Worm (Caenorhabditis elegans) whole organism, young adult: Measurements from ENCODE around the gene C35B1.8.
A peak's percentile ranks its signal among the peaks of the same experiment; 100 is the strongest.

ENCODE experiments used
- B0019.2 ChIP-seq: fragments of 200-800 bp; sonication (Bioruptor generic); conservative IDR thresholded peaks from 2 replicates; pipeline ENCODE4 v1.3.6; 2022; ENCODE audit warnings: missing genetic modification reagents, missing genetic modification characterization, missing compliant biosample characterization
- B0336.3 ChIP-seq: fragments of 200-800 bp; sonication (Bioruptor generic); IDR thresholded peaks from 2 replicates; pipeline ENCODE4 v1.3.6; 2022; ENCODE audit warnings: missing genetic modification characterization, missing compliant biosample characterization
- C17E4.6 ChIP-seq: fragments of 200-800 bp; sonication (Bioruptor generic); IDR thresholded peaks from 2 replicates; pipeline ENCODE4 v1.3.6; 2022; ENCODE audit warnings: missing genetic modification reagents, missing genetic modification characterization, missing compliant biosample characterization
- D2030.7 ChIP-seq: fragments of 200-800 bp; sonication (Bioruptor generic); IDR thresholded peaks from 2 replicates; pipeline ENCODE4 v1.3.6; 2022; ENCODE audit warnings: missing genetic modification reagents, missing genetic modification characterization, missing compliant biosample characterization
- F22D6.2 ChIP-seq: sonication (generic microtip); optimal IDR thresholded peaks from 2 replicates; lab custom pipeline; 2016; ENCODE audit warnings: mild to moderate bottlenecking, missing genetic modification characterization, missing compliant biosample characterization
- F37B4.10 ChIP-seq: fragments of 200-800 bp; sonication (Bioruptor generic); IDR thresholded peaks from 2 replicates; pipeline ENCODE4 v1.3.6; 2022; ENCODE audit warnings: missing genetic modification characterization, missing compliant biosample characterization
- Y56A3A.18 ChIP-seq: fragments of 200-800 bp; sonication (Bioruptor generic); IDR thresholded peaks from 2 replicates; pipeline ENCODE4 v1.3.6; 2022; ENCODE audit warnings: missing genetic modification reagents, missing genetic modification characterization, missing compliant biosample characterization
- Y95B8A.8 ChIP-seq: fragments of 200-800 bp; sonication (Bioruptor generic); IDR thresholded peaks from 2 replicates; pipeline ENCODE4 v1.3.6; 2022; ENCODE audit warnings: missing genetic modification reagents, missing genetic modification characterization, missing compliant biosample characterization
- aptf-2 ChIP-seq: fragments of 200-800 bp; sonication (Bioruptor generic); conservative IDR thresholded peaks from 2 replicates; pipeline ENCODE4 v1.3.6; 2022; ENCODE audit warnings: missing genetic modification reagents, missing genetic modification characterization, missing compliant biosample characterization
- atf-7 ChIP-seq: sonication (generic microtip); optimal IDR thresholded peaks from 2 replicates; lab custom pipeline; 2017; ENCODE audit warnings: mild to moderate bottlenecking, missing genetic modification characterization, missing compliant biosample characterization
- attf-6 ChIP-seq: fragments of 200-800 bp; sonication (Bioruptor generic); IDR thresholded peaks from 2 replicates; pipeline ENCODE4 v1.3.6; 2022; ENCODE audit warnings: missing genetic modification reagents, missing genetic modification characterization, missing compliant biosample characterization
- cebp-2 ChIP-seq: fragments of 200-800 bp; sonication (Bioruptor generic); IDR thresholded peaks from 2 replicates; pipeline ENCODE4 v1.3.6; 2022; ENCODE audit warnings: missing genetic modification characterization, missing compliant biosample characterization
- ceh-58 ChIP-seq: fragments of 200-800 bp; sonication (Bioruptor generic); IDR thresholded peaks from 2 replicates; pipeline ENCODE4 v1.3.6; 2022; ENCODE audit warnings: missing genetic modification characterization, missing compliant biosample characterization
- ceh-91 ChIP-seq: fragments of 200-800 bp; sonication (Bioruptor generic); IDR thresholded peaks from 2 replicates; pipeline ENCODE4 v1.3.6; 2022; ENCODE audit warnings: missing genetic modification reagents, missing genetic modification characterization, missing compliant biosample characterization
- chd-7 ChIP-seq: sonication (generic microtip); optimal IDR thresholded peaks from 2 replicates; lab custom pipeline; 2016; ENCODE audit warnings: mild to moderate bottlenecking, missing genetic modification characterization, moderate library complexity, missing compliant biosample characterization
- die-1 ChIP-seq: sonication (generic microtip); optimal IDR thresholded peaks from 2 replicates; lab custom pipeline; 2016; ENCODE audit warnings: missing genotype, mild to moderate bottlenecking, missing genetic modification characterization, missing compliant biosample characterization
- efl-1 ChIP-seq: fragments of 150-350 bp; optimal IDR thresholded peaks from 2 replicates; lab custom pipeline; 2014; ENCODE audit warnings: missing biosample characterization, missing genetic modification reagents, missing genetic modification characterization
- ekl-4 ChIP-seq: fragments of 200-800 bp; sonication (Bioruptor generic); IDR thresholded peaks from 2 replicates; pipeline ENCODE4 v1.3.6; 2022; ENCODE audit warnings: missing genetic modification reagents, missing genetic modification characterization, missing compliant biosample characterization
- fkh-3 ChIP-seq: sonication (generic microtip); optimal IDR thresholded peaks from 2 replicates; lab custom pipeline; 2016; ENCODE audit warnings: mild to moderate bottlenecking, missing genetic modification characterization, missing compliant biosample characterization
- him-1 ChIP-seq: sonication (generic microtip); optimal IDR thresholded peaks from 2 replicates; lab custom pipeline; 2016; ENCODE audit warnings: missing genotype, missing genetic modification reagents, missing genetic modification characterization, missing compliant biosample characterization
- hmg-1.2 ChIP-seq: fragments of 200-800 bp; sonication (Bioruptor generic); IDR thresholded peaks from 2 replicates; pipeline ENCODE4 v1.3.6; 2022; ENCODE audit warnings: missing genetic modification reagents, missing genetic modification characterization, missing compliant biosample characterization
- hmg-20 ChIP-seq: fragments of 200-800 bp; sonication (Bioruptor generic); IDR thresholded peaks from 2 replicates; pipeline ENCODE4 v1.3.6; 2022; ENCODE audit warnings: missing genetic modification reagents, missing genetic modification characterization, missing compliant biosample characterization
- hrde-1 ChIP-seq: sonication (generic microtip); optimal IDR thresholded peaks from 2 replicates; lab custom pipeline; 2016; ENCODE audit warnings: missing genetic modification characterization, mild to moderate bottlenecking, missing compliant biosample characterization, moderate library complexity, missing genotype, missing genetic modification reagents, borderline replicate concordance
- hsf-1 ChIP-seq: fragments of 200-800 bp; sonication (Bioruptor generic); IDR thresholded peaks from 2 replicates; pipeline ENCODE4 v1.3.6; 2022; ENCODE audit warnings: missing genetic modification reagents, missing genetic modification characterization, missing compliant biosample characterization
- lin-26 ChIP-seq: fragments of 200-800 bp; sonication (Bioruptor generic); IDR thresholded peaks from 2 replicates; pipeline ENCODE4 v1.3.6; 2022; ENCODE audit warnings: missing genetic modification reagents, missing genetic modification characterization, missing compliant biosample characterization
- lin-35 ChIP-seq, 3 experiments: fragments of 150-350 bp in 2 of 3; sonication (generic microtip) in 1 of 3; optimal IDR thresholded peaks; 2 replicates each; lab custom pipeline; 2014 to 2018; ENCODE audit warnings: missing biosample characterization in 3 of 3, missing genetic modification characterization in 3 of 3, missing genetic modification reagents in 3 of 3
- lin-40 ChIP-seq: sonication (generic microtip); optimal IDR thresholded peaks from 2 replicates; lab custom pipeline; 2016; ENCODE audit warnings: missing genetic modification characterization, mild to moderate bottlenecking, missing compliant biosample characterization, missing genotype, missing genetic modification reagents
- lsl-1 ChIP-seq: fragments of 200-800 bp; sonication (Bioruptor generic); optimal IDR thresholded peaks from 2 replicates; lab custom pipeline; 2018; ENCODE audit warnings: mild to moderate bottlenecking, missing genetic modification characterization, moderate library complexity, missing compliant biosample characterization
- madf-10 ChIP-seq: sonication (generic microtip); optimal IDR thresholded peaks from 2 replicates; lab custom pipeline; 2016; ENCODE audit warnings: mild to moderate bottlenecking, missing genetic modification characterization, missing compliant biosample characterization
- madf-3 ChIP-seq: fragments of 200-800 bp; sonication (Bioruptor generic); IDR thresholded peaks from 2 replicates; pipeline ENCODE4 v1.3.6; 2022; ENCODE audit warnings: missing genetic modification reagents, missing genetic modification characterization, missing compliant biosample characterization
- madf-8 ChIP-seq: fragments of 200-800 bp; sonication (Bioruptor generic); conservative IDR thresholded peaks from 2 replicates; pipeline ENCODE4 v1.3.6; 2022; ENCODE audit warnings: missing genetic modification reagents, missing genetic modification characterization, missing compliant biosample characterization
- mcd-1 ChIP-seq: fragments of 200-800 bp; sonication (Bioruptor generic); IDR thresholded peaks from 2 replicates; pipeline ENCODE4 v1.3.6; 2022; ENCODE audit warnings: missing genetic modification reagents, missing genetic modification characterization, missing compliant biosample characterization
- nfya-2 ChIP-seq: fragments of 200-800 bp; sonication (Bioruptor generic); IDR thresholded peaks from 2 replicates; pipeline ENCODE4 v1.3.6; 2022; ENCODE audit warnings: missing genetic modification reagents, missing genetic modification characterization, missing compliant biosample characterization
- nhr-90 ChIP-seq: sonication (generic microtip); optimal IDR thresholded peaks from 2 replicates; lab custom pipeline; 2016; ENCODE audit warnings: missing genotype, mild to moderate bottlenecking, missing genetic modification characterization, missing compliant biosample characterization
- snpc-1.1 ChIP-seq: sonication (generic microtip); optimal IDR thresholded peaks from 2 replicates; lab custom pipeline; 2017; ENCODE audit warnings: missing genetic modification characterization, mild to moderate bottlenecking, missing compliant biosample characterization, antibody characterized with exemption, moderate library complexity, missing genotype, missing genetic modification reagents; ENCODE audit not compliant: insufficient read depth
- snpc-3.4 ChIP-seq: sonication (generic microtip); optimal IDR thresholded peaks from 2 replicates; lab custom pipeline; 2017; ENCODE audit warnings: missing genetic modification characterization, mild to moderate bottlenecking, missing compliant biosample characterization, antibody characterized with exemption, moderate library complexity, missing genotype, missing genetic modification reagents
- snpc-4 ChIP-seq, 5 experiments: fragments of 150-350 bp in 1 of 5; sonication (generic microtip) in 4 of 5; optimal IDR thresholded peaks; 2 replicates each; lab custom pipeline; 2014 to 2018; ENCODE audit warnings: missing genetic modification characterization in 5 of 5, missing biosample characterization in 3 of 5, antibody characterized with exemption in 2 of 5, mild to moderate bottlenecking in 2 of 5, missing compliant biosample characterization in 2 of 5, missing genotype in 2 of 5, moderate library complexity in 2 of 5, missing genetic modification reagents in 1 of 5
- somi-1 ChIP-seq: fragments of 200-800 bp; sonication (Bioruptor generic); optimal IDR thresholded peaks from 2 replicates; lab custom pipeline; 2018; ENCODE audit warnings: mild to moderate bottlenecking, missing genetic modification characterization, missing compliant biosample characterization
- tbp1 ChIP-seq: fragments of 200-800 bp; sonication (Bioruptor generic); optimal IDR thresholded peaks from 2 replicates; lab custom pipeline; 2018; ENCODE audit warnings: mild to moderate bottlenecking, missing genetic modification characterization, missing compliant biosample characterization
- tlf-1 ChIP-seq: fragments of 200-800 bp; sonication (Bioruptor generic); optimal IDR thresholded peaks from 2 replicates; lab custom pipeline; 2018; ENCODE audit warnings: mild to moderate bottlenecking, missing genetic modification characterization, missing compliant biosample characterization
- xnd-1 ChIP-seq: sonication (generic microtip); optimal IDR thresholded peaks from 2 replicates; lab custom pipeline; 2016; ENCODE audit warnings: missing genotype, missing genetic modification reagents, missing genetic modification characterization, missing compliant biosample characterization
- ztf-18 ChIP-seq: sonication (generic microtip); optimal IDR thresholded peaks from 2 replicates; lab custom pipeline; 2016; ENCODE audit warnings: missing genotype, mild to moderate bottlenecking, missing genetic modification characterization, missing compliant biosample characterization
- ztf-22 ChIP-seq: fragments of 200-800 bp; sonication (Bioruptor generic); optimal IDR thresholded peaks from 2 replicates; lab custom pipeline; 2018; ENCODE audit warnings: mild to moderate bottlenecking, missing genetic modification characterization, moderate library complexity, missing compliant biosample characterization
- ztf-25 ChIP-seq: fragments of 200-800 bp; sonication (Bioruptor generic); IDR thresholded peaks from 2 replicates; pipeline ENCODE4 v1.3.6; 2022; ENCODE audit warnings: missing genetic modification reagents, missing genetic modification characterization, missing compliant biosample characterization
- ztf-26 ChIP-seq: sonication (generic microtip); optimal IDR thresholded peaks from 2 replicates; lab custom pipeline; 2017; ENCODE audit warnings: missing genetic modification characterization, missing compliant biosample characterization

Gene C35B1.8

ce11 chrIV:4049398-4049998, 29.3 kb downstream of the C35B1.8 start, which contains the start of gene pcn-1 (continued):
- peak; percentile 89 for TF ChIP-seq somi-1 (GFP tag; lab: Kevin White, UChicago)
- peak; percentile 75; the same call in 1 of the 2 replicates for TF ChIP-seq aptf-2 (GFP tag; lab: Robert Waterston, UW)
- TF ChIP-seq fkh-3 (tag; lab: Kevin White, UChicago), result no peak
- TF ChIP-seq chd-7, result peak; percentile 89
- TF ChIP-seq ztf-26 (tag; lab: Kevin White, UChicago), result peak; percentile 96
- TF ChIP-seq cebp-2, result no peak
- TF ChIP-seq ceh-91 (GFP tag; lab: Robert Waterston, UW), result peak; percentile 96
- peak; percentile 86 for TF ChIP-seq snpc-3.4 (tag; lab: Kevin White, UChicago)
- TF ChIP-seq ceh-58 (GFP tag; lab: Robert Waterston, UW), result no peak
- no peak for TF ChIP-seq nfya-2 (GFP tag; lab: Robert Waterston, UW)
- TF ChIP-seq, all 124 proteins: peak for 93

ce11 chrIV:4047628-4048027, 31.2 kb downstream of the C35B1.8 start:
- TF ChIP-seq ztf-25, result peak; percentile 80; the same call in 1 of the 2 replicates
- no peak for TF ChIP-seq madf-8 (GFP tag; lab: Robert Waterston, UW)
- peak; percentile 58; the same call in 1 of the 2 replicates for TF ChIP-seq Y95B8A.8 (GFP tag; lab: Robert Waterston, UW)
- no peak for TF ChIP-seq ztf-22 (GFP tag; lab: Kevin White, UChicago)
- TF ChIP-seq hmg-1.2 (GFP tag; lab: Robert Waterston, UW), result peak; percentile 38
- TF ChIP-seq him-1 (tag; lab: Kevin White, UChicago), result peak; percentile 57
- peak; percentile 67 for TF ChIP-seq B0336.3 (GFP tag; lab: Robert Waterston, UW)
- TF ChIP-seq efl-1, result peak; percentile 27
- peak; percentile 49 for TF ChIP-seq snpc-3.4 (tag; lab: Kevin White, UChicago)
- peak; percentile 52 for TF ChIP-seq tlf-1 (GFP tag; lab: Kevin White, UChicago)
- TF ChIP-seq F37B4.10 (GFP tag; lab: Robert Waterston, UW), result no peak
- TF ChIP-seq snpc-1.1 (tag; lab: Kevin White, UChicago), result peak; percentile 22
- TF ChIP-seq lin-35 (GFP tag; optimal IDR thresholded peaks at IDR 0.05; lab: Kevin White, UChicago), result peak in 1 of 3 experiments; percentile 36
- no peak for TF ChIP-seq F22D6.2 (tag; lab: Kevin White, UChicago)
- peak; percentile 68; the same call in 1 of the 2 replicates for TF ChIP-seq C17E4.6 (GFP tag; lab: Robert Waterston, UW)
- TF ChIP-seq B0019.2 (GFP tag; lab: Robert Waterston, UW), result no peak
- TF ChIP-seq madf-3, result peak; percentile 77; the same call in 1 of the 2 replicates
- TF ChIP-seq Y56A3A.18 (GFP tag; lab: Robert Waterston, UW), result no peak
- TF ChIP-seq lin-40 (tag; lab: Kevin White, UChicago), result no peak
- peak; percentile 30 for TF ChIP-seq nhr-90 (tag; lab: Kevin White, UChicago)
- TF ChIP-seq hrde-1, result peak; percentile 87
- peak; percentile 33 for TF ChIP-seq die-1 (tag; lab: Kevin White, UChicago)
- TF ChIP-seq ekl-4, result peak; percentile 69
- peak; percentile 80 for TF ChIP-seq lin-26
- TF ChIP-seq ztf-18 (tag; lab: Kevin White, UChicago), result peak; percentile 74
- TF ChIP-seq D2030.7, result peak; percentile 38; the same call in 1 of the 2 replicates
- TF ChIP-seq lsl-1 (GFP tag; lab: Kevin White, UChicago), result peak; percentile 33
- TF ChIP-seq hmg-20 (GFP tag; lab: Robert Waterston, UW), result 0 out of 2 replicates have a peak, but pooled peaks have one; percentile 4
- no peak for TF ChIP-seq madf-10 (tag; lab: Kevin White, UChicago)
- peak; percentile 35 for TF ChIP-seq xnd-1
- peak; percentile 27; the same call in 1 of the 2 replicates for TF ChIP-seq mcd-1
- peak; percentile 74 for TF ChIP-seq attf-6 (GFP tag; lab: Robert Waterston, UW)
- no peak for TF ChIP-seq snpc-4 (GFP tag; optimal IDR thresholded peaks at IDR 0.05; lab: Kevin White, UChicago)
- TF ChIP-seq snpc-4 (tag; optimal IDR thresholded peaks at IDR 0.05; lab: Kevin White, UChicago), result peak in 1 of 4 experiments; percentile 33
- TF ChIP-seq hsf-1 (GFP tag; lab: Robert Waterston, UW), result peak; percentile 74
- peak; percentile 33 for TF ChIP-seq tbp1 (GFP tag; lab: Kevin White, UChicago)
- no peak for TF ChIP-seq ztf-26 (tag; lab: Kevin White, UChicago)
- no peak for TF ChIP-seq atf-7 (tag; lab: Kevin White, UChicago)
